Worm (Caenorhabditis elegans) whole organism, mixed stage, embryonic: ENCODE measurements around the gene T02G5.7.

Experiments used
- M03D4.4 ChIP-seq: sonication (generic microtip); optimal IDR thresholded peaks from 2 replicates; lab custom pipeline; 2017; ENCODE audit warnings: mild to moderate bottlenecking, missing genetic modification characterization, missing compliant biosample characterization
- bed-3 ChIP-seq: fragments of 200-800 bp; sonication (Bioruptor generic); optimal IDR thresholded peaks from 3 replicates; lab custom pipeline; 2018; ENCODE audit warnings: mild to moderate bottlenecking, missing genetic modification characterization, moderate library complexity, missing compliant biosample characterization
- blmp-1 ChIP-seq: fragments of 150-350 bp; optimal IDR thresholded peaks from 2 replicates; lab custom pipeline; 2014; ENCODE audit warnings: missing biosample characterization, missing genetic modification characterization
- ceh-39 ChIP-seq: fragments of 150-350 bp; optimal IDR thresholded peaks from 2 replicates; lab custom pipeline; 2014; ENCODE audit warnings: missing biosample characterization, missing genetic modification characterization
- ceh-43 ChIP-seq: fragments of 200-800 bp; sonication (Bioruptor generic); optimal IDR thresholded peaks from 2 replicates; lab custom pipeline; 2018; ENCODE audit warnings: mild to moderate bottlenecking, missing genetic modification characterization, moderate library complexity, missing compliant biosample characterization
- ceh-83 ChIP-seq: fragments of 200-800 bp; sonication (Bioruptor generic); optimal IDR thresholded peaks from 2 replicates; lab custom pipeline; 2018; ENCODE audit warnings: mild to moderate bottlenecking, missing genetic modification characterization, missing compliant biosample characterization
- ces-1 ChIP-seq: fragments of 150-350 bp; optimal IDR thresholded peaks from 2 replicates; lab custom pipeline; 2014; ENCODE audit warnings: missing biosample characterization, missing genetic modification reagents, missing genetic modification characterization
- cnd-1 ChIP-seq: fragments of 200-800 bp; sonication (Bioruptor generic); optimal IDR thresholded peaks from 2 replicates; lab custom pipeline; 2018; ENCODE audit warnings: mild to moderate bottlenecking, missing genetic modification characterization, missing compliant biosample characterization
- drap-1 ChIP-seq: fragments of 200-800 bp; sonication (Bioruptor generic); optimal IDR thresholded peaks from 3 replicates; lab custom pipeline; 2018; ENCODE audit warnings: mild to moderate bottlenecking, missing genetic modification characterization, missing compliant biosample characterization
- elt-1 ChIP-seq: sonication (generic microtip); optimal IDR thresholded peaks from 2 replicates; lab custom pipeline; 2017; ENCODE audit warnings: missing genetic modification characterization, mild to moderate bottlenecking, missing compliant biosample characterization, antibody characterized with exemption, moderate library complexity, borderline replicate concordance; ENCODE audit not compliant: insufficient read depth
- elt-3 ChIP-seq: fragments of 150-350 bp; optimal IDR thresholded peaks from 2 replicates; lab custom pipeline; 2014; ENCODE audit warnings: missing biosample characterization, missing genetic modification characterization
- flh-1 ChIP-seq: fragments of 200-800 bp; sonication (Bioruptor generic); optimal IDR thresholded peaks from 2 replicates; lab custom pipeline; 2018; ENCODE audit warnings: mild to moderate bottlenecking, missing genetic modification characterization, moderate library complexity, missing compliant biosample characterization
- ham-2 ChIP-seq: fragments of 200-800 bp; sonication (Bioruptor generic); optimal IDR thresholded peaks from 2 replicates; lab custom pipeline; 2018; ENCODE audit warnings: mild to moderate bottlenecking, missing genetic modification characterization, missing compliant biosample characterization
- hlh-1 ChIP-seq: fragments of 150-350 bp; optimal IDR thresholded peaks from 2 replicates; lab custom pipeline; 2014; ENCODE audit warnings: missing biosample characterization, missing genetic modification reagents, missing genetic modification characterization
- lin-13 ChIP-seq: fragments of 150-350 bp; optimal IDR thresholded peaks from 2 replicates; lab custom pipeline; 2014; ENCODE audit warnings: missing biosample characterization, missing genetic modification characterization
- lin-32 ChIP-seq: fragments of 200-800 bp; sonication (Bioruptor generic); optimal IDR thresholded peaks from 2 replicates; lab custom pipeline; 2018; ENCODE audit warnings: mild to moderate bottlenecking, missing genetic modification characterization, missing compliant biosample characterization
- lsy-2 ChIP-seq: fragments of 150-350 bp; optimal IDR thresholded peaks from 2 replicates; lab custom pipeline; 2014; ENCODE audit warnings: missing biosample characterization, missing genetic modification characterization
- mab-5 ChIP-seq: fragments of 150-350 bp; optimal IDR thresholded peaks from 2 replicates; lab custom pipeline; 2014; ENCODE audit warnings: missing biosample characterization, missing genetic modification characterization
- mep-1 ChIP-seq: fragments of 150-350 bp; optimal IDR thresholded peaks from 2 replicates; lab custom pipeline; 2017; ENCODE audit warnings: missing biosample characterization, missing genetic modification reagents, missing genetic modification characterization, inconsistent platforms
- mls-2 ChIP-seq: sonication (generic microtip); optimal IDR thresholded peaks from 2 replicates; lab custom pipeline; 2016; ENCODE audit warnings: mild to moderate bottlenecking, missing genetic modification characterization, moderate library complexity, missing compliant biosample characterization
- nhr-12 ChIP-seq: fragments of 150-350 bp; optimal IDR thresholded peaks from 2 replicates; lab custom pipeline; 2014; ENCODE audit warnings: missing biosample characterization, missing genetic modification characterization
- nhr-2 ChIP-seq: fragments of 150-350 bp; optimal IDR thresholded peaks from 2 replicates; lab custom pipeline; 2014; ENCODE audit warnings: missing biosample characterization, missing genetic modification characterization
- nhr-237 ChIP-seq: fragments of 150-350 bp; optimal IDR thresholded peaks from 2 replicates; lab custom pipeline; 2014; ENCODE audit warnings: missing biosample characterization, missing genetic modification characterization
- nhr-28 ChIP-seq: fragments of 150-350 bp; optimal IDR thresholded peaks from 2 replicates; lab custom pipeline; 2014; ENCODE audit warnings: missing biosample characterization, missing genetic modification characterization
- nhr-76 ChIP-seq: sonication (generic microtip); optimal IDR thresholded peaks from 2 replicates; lab custom pipeline; 2017; ENCODE audit warnings: missing biosample characterization, missing genetic modification characterization
- pha-4 ChIP-seq: fragments of 150-350 bp; optimal IDR thresholded peaks from 2 replicates; lab custom pipeline; 2018; ENCODE audit warnings: missing biosample characterization, missing genetic modification reagents, missing genetic modification characterization
- sem-2 ChIP-seq: fragments of 200-800 bp; sonication (Bioruptor generic); optimal IDR thresholded peaks from 2 replicates; lab custom pipeline; 2018; ENCODE audit warnings: mild to moderate bottlenecking, missing genetic modification characterization, missing compliant biosample characterization
- snpc-4 ChIP-seq: fragments of 150-350 bp; optimal IDR thresholded peaks from 2 replicates; lab custom pipeline; 2014; ENCODE audit warnings: missing biosample characterization, missing genetic modification characterization
- sptf-1 ChIP-seq: sonication (generic microtip); optimal IDR thresholded peaks from 2 replicates; lab custom pipeline; 2017; ENCODE audit warnings: mild to moderate bottlenecking, missing genetic modification characterization, moderate library complexity, missing compliant biosample characterization
- tbx-8 ChIP-seq: fragments of 200-800 bp; sonication (Bioruptor generic); optimal IDR thresholded peaks from 2 replicates; lab custom pipeline; 2018; ENCODE audit warnings: mild to moderate bottlenecking, missing genetic modification characterization, moderate library complexity, missing compliant biosample characterization
- unc-120 ChIP-seq: sonication (generic microtip); optimal IDR thresholded peaks from 2 replicates; lab custom pipeline; 2017; ENCODE audit warnings: missing genetic modification characterization, missing compliant biosample characterization; ENCODE audit not compliant: poor library complexity, severe bottlenecking
- unc-39 ChIP-seq: fragments of 150-350 bp; optimal IDR thresholded peaks from 2 replicates; lab custom pipeline; 2014; ENCODE audit warnings: missing biosample characterization, missing genetic modification characterization
- unc-62 ChIP-seq: fragments of 150-350 bp; optimal IDR thresholded peaks from 2 replicates; lab custom pipeline; 2014; ENCODE audit warnings: missing biosample characterization, missing genetic modification reagents, missing genetic modification characterization
- zip-8 ChIP-seq: fragments of 150-350 bp; optimal IDR thresholded peaks from 2 replicates; lab custom pipeline; 2014; ENCODE audit warnings: missing biosample characterization, missing genetic modification characterization
- ztf-11 ChIP-seq: fragments of 150-350 bp; optimal IDR thresholded peaks from 2 replicates; lab custom pipeline; 2014; ENCODE audit warnings: missing biosample characterization, missing genetic modification characterization

The T02G5.7 gene

DNA sequence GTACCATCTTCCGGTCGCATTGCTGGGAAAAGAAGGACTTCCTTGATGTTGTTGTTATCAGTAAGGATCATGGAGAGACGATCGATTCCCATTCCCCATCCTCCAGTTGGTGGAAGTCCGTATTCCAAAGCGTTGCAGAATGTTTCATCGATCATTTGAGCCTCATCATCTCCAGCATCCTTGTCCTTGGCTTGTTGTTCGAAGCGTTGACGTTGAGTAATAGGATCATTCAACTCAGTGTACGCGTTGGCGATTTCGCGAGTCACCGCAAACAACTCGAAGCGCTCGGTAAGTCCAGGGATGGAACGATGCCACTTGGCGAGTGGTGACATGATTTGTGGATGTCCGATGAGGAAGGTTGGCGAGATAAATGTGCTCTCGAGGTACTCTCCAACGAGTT, 5.0 kb upstream of the T02G5.7 start:
- TF ChIP-seq nhr-12 (tag; lab: Kevin White, UChicago) (no peak), sptf-1 (tag; lab: Kevin White, UChicago) (no peak), drap-1 (GFP tag; lab: Kevin White, UChicago) (no peak), hlh-1 (no peak), M03D4.4 (tag; lab: Kevin White, UChicago) (no peak), ceh-83 (GFP tag; lab: Kevin White, UChicago) (no peak), tbx-8 (no peak), unc-120 (tag; lab: Kevin White, UChicago) (no peak), mls-2 (tag; lab: Kevin White, UChicago) (no peak), ces-1 (GFP tag; lab: Kevin White, UChicago) (no peak), flh-1 (GFP tag; lab: Kevin White, UChicago) (no peak), lsy-2 (tag; lab: Kevin White, UChicago) (no peak), bed-3 (no peak), snpc-4 (tag; lab: Kevin White, UChicago) (no peak), ztf-11 (no peak), sem-2 (GFP tag; lab: Kevin White, UChicago) (no peak), cnd-1 (tag; lab: Kevin White, UChicago) (no peak), nhr-237 (tag; lab: Kevin White, UChicago) (no peak), ham-2 (GFP tag; lab: Kevin White, UChicago) (no peak)

DNA sequence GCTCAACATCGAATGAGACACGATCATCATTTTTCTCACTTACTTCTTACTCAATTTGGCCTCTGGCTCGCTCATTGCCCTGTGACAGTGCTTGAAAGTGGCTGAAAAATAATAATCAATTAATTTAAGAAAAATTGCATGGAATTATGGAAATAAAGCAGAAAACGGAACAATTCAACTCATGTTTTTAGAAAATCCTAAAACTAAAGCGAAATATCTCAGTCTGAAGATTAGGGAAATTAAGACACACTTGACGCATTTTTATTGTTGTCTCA, 3.2 kb upstream of the T02G5.7 start, which contains the start of gene kars-1:
TSS of gene kars-1 (minus strand) at position 101 of the 275 bp plus-strand sequence.
- TF ChIP-seq hlh-1 (no peak), unc-62 (GFP tag; lab: Kevin White, UChicago) (no peak), ztf-11 (no peak), pha-4 (tag; lab: Kevin White, UChicago) (no peak), sem-2 (GFP tag; lab: Kevin White, UChicago) (no peak), elt-1 (tag; lab: Kevin White, UChicago) (no peak), drap-1 (GFP tag; lab: Kevin White, UChicago) (no peak), ceh-43 (GFP tag; lab: Kevin White, UChicago) (no peak), ces-1 (GFP tag; lab: Kevin White, UChicago) (no peak), mls-2 (tag; lab: Kevin White, UChicago) (no peak), ceh-83 (GFP tag; lab: Kevin White, UChicago) (no peak), lsy-2 (tag; lab: Kevin White, UChicago) (no peak), elt-3 (no peak), mab-5 (tag; lab: Kevin White, UChicago) (no peak), cnd-1 (tag; lab: Kevin White, UChicago) (no peak), flh-1 (GFP tag; lab: Kevin White, UChicago) (no peak), M03D4.4 (tag; lab: Kevin White, UChicago) (no peak)
- TF ChIP-seq, all 35 proteins: peak for 0

DNA sequence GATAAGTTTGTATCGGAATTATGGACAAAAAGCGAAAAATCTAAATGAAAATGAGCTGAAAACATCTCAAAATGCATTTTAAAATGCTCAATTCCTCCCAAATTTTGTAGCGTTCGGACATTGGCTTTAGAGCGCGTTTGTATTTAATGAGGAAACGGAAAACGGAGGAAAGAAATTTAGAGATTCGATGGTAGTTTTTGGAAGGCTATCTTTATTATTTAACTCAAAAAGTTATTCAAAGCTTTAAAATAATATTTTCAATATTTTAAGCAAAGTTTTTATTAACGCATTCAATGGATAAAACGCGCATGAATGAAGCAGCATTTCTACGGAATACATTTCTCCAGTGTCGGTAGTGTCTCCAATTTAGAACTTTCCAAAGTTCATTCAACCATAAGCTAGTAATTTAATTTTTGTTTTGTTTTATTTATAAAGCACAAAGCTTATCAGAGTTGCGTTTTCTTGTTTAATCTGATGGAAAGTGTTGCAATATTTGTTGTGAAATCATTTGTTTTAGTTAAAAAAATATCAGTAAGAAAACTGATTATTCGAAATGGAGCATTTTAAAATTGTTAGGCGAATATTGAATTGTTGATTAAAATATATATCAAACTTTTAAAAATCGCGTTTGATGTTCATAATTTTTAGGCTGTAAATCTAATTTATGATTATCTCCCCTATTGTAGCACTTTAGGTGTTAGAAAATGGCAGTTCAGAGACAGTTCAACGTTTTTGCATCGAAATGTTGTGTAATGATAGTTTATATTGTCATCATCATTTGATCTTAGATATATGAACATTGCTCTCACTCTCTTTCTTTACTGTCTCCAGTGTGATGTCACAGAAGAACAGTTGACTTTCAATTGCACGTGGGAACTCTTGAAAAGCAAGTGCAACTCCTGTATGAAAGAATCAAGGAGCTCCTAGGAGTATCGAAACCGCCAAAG, 2.6 kb upstream of the T02G5.7 start:
- TF ChIP-seq bed-3 (no peak), unc-39 (no peak), sptf-1 (tag; lab: Kevin White, UChicago) (peak; percentile 68), pha-4 (tag; lab: Kevin White, UChicago) (no peak), nhr-12 (tag; lab: Kevin White, UChicago) (no peak), unc-120 (tag; lab: Kevin White, UChicago) (no peak), lin-13 (tag; lab: Kevin White, UChicago) (peak; percentile 4), mab-5 (tag; lab: Kevin White, UChicago) (no peak), ham-2 (GFP tag; lab: Kevin White, UChicago) (no peak), nhr-76 (tag; lab: Kevin White, UChicago) (no peak), zip-8 (tag; lab: Kevin White, UChicago) (no peak), ztf-11 (no peak), nhr-28 (tag; lab: Kevin White, UChicago) (no peak), flh-1 (GFP tag; lab: Kevin White, UChicago) (no peak), blmp-1 (no peak), cnd-1 (tag; lab: Kevin White, UChicago) (peak; percentile 30), M03D4.4 (tag; lab: Kevin White, UChicago) (no peak), snpc-4 (tag; lab: Kevin White, UChicago) (no peak), unc-62 (GFP tag; lab: Kevin White, UChicago) (no peak), drap-1 (GFP tag; lab: Kevin White, UChicago) (no peak), lin-32 (GFP tag; lab: Kevin White, UChicago) (no peak), mls-2 (tag; lab: Kevin White, UChicago) (no peak), sem-2 (GFP tag; lab: Kevin White, UChicago) (no peak), hlh-1 (no peak), ces-1 (GFP tag; lab: Kevin White, UChicago) (peak; percentile 95), mep-1 (tag; lab: Kevin White, UChicago) (peak; percentile 63), nhr-237 (tag; lab: Kevin White, UChicago) (peak; percentile 76), lsy-2 (tag; lab: Kevin White, UChicago) (peak; percentile 80), nhr-2 (no peak), ceh-83 (GFP tag; lab: Kevin White, UChicago) (no peak), elt-3 (no peak), ceh-39 (tag; lab: Kevin White, UChicago) (no peak), ceh-43 (GFP tag; lab: Kevin White, UChicago) (no peak), elt-1 (tag; lab: Kevin White, UChicago) (no peak), tbx-8 (no peak)
- TF ChIP-seq, all 35 proteins: peak for 7
